Worm (Caenorhabditis elegans): ENCODE measurements around the gene nhr-226.
"Not testable (repeated sequence)": the region's sequence is repeated elsewhere in the genome, so short reads cannot be mapped to it uniquely, and the experiment has no call there.

DNA sequence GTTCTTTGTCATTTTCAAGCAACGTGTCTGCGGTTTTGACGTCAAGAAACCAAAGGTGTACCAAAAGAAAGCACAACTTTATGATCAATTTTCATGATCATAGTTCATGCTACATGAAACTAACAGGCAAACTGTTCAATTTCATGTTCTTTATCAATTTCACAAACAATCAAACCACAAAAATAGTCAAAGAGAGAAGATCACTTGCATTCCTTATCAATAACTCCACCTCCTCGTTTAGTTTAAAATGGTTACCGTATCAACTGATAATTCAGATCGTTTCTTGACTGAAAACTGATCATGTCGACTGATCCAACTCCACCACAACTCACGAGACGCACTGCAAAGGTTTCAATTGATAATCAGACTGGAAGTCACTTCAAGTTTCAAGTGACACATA is 35.5 kb downstream of the nhr-226 start, which contains the start of gene pud-1.1:
- not testable (repeated sequence) for TF ChIP-seq him-1, dao-5, W03F9.2 (tag; optimal IDR thresholded peaks at IDR 0.05)

All from whole organism, L4/young adult.